Worm (Caenorhabditis elegans) whole organism, L2 larva: ENCODE data around the gene xpo-3.
A peak's percentile ranks its signal among the peaks of the same experiment; 100 is the strongest.

Experiments used
- C34F6.9 ChIP-seq: fragments of 150-350 bp; optimal IDR thresholded peaks from 2 replicates; lab custom pipeline; 2014; ENCODE audit warnings: missing biosample characterization, missing genetic modification characterization
- F13H6.1 ChIP-seq: sonication (generic microtip); optimal IDR thresholded peaks from 2 replicates; lab custom pipeline; 2016; ENCODE audit warnings: missing genetic modification characterization, missing compliant biosample characterization
- Y55F3AM.14 ChIP-seq: fragments of 200-800 bp; sonication (Bioruptor generic); optimal IDR thresholded peaks from 2 replicates; lab custom pipeline; 2018; ENCODE audit warnings: mild to moderate bottlenecking, missing genetic modification characterization, missing compliant biosample characterization
- alr-1 ChIP-seq: fragments of 150-350 bp; optimal IDR thresholded peaks from 2 replicates; lab custom pipeline; 2014; ENCODE audit warnings: missing biosample characterization, missing genetic modification characterization
- aly-2 ChIP-seq: fragments of 150-350 bp; optimal IDR thresholded peaks from 2 replicates; lab custom pipeline; 2014; ENCODE audit warnings: missing biosample characterization, missing genetic modification characterization
- ama-1 ChIP-seq: fragments of 150-350 bp; optimal IDR thresholded peaks from 2 replicates; lab custom pipeline; 2018; ENCODE audit warnings: inconsistent platforms
- blmp-1 ChIP-seq: sonication (generic microtip); optimal IDR thresholded peaks from 2 replicates; lab custom pipeline; 2017; ENCODE audit warnings: missing genetic modification characterization, mild to moderate bottlenecking, missing compliant biosample characterization, antibody characterized with exemption, moderate library complexity; ENCODE audit not compliant: insufficient read depth
- ceh-16 ChIP-seq: fragments of 150-350 bp; optimal IDR thresholded peaks from 2 replicates; lab custom pipeline; 2014; ENCODE audit warnings: missing biosample characterization, missing genetic modification characterization
- ceh-82 ChIP-seq: fragments of 150-350 bp; optimal IDR thresholded peaks from 2 replicates; lab custom pipeline; 2014; ENCODE audit warnings: missing biosample characterization, missing genetic modification characterization
- crh-2 ChIP-seq: sonication (generic microtip); optimal IDR thresholded peaks from 2 replicates; lab custom pipeline; 2017; ENCODE audit warnings: missing biosample characterization, missing genetic modification characterization
- egl-27 ChIP-seq: sonication (generic microtip); optimal IDR thresholded peaks from 3 replicates; lab custom pipeline; 2017; ENCODE audit warnings: missing biosample characterization, missing genetic modification reagents, missing genetic modification characterization
- elt-1 ChIP-seq: fragments of 150-350 bp; optimal IDR thresholded peaks from 2 replicates; lab custom pipeline; 2014; ENCODE audit warnings: missing biosample characterization, missing genetic modification characterization
- elt-3 ChIP-seq: sonication (generic microtip); optimal IDR thresholded peaks from 2 replicates; lab custom pipeline; 2017; ENCODE audit warnings: missing biosample characterization, missing genetic modification characterization
- fos-1 ChIP-seq: fragments of 150-350 bp; optimal IDR thresholded peaks from 2 replicates; lab custom pipeline; 2014; ENCODE audit warnings: missing biosample characterization, missing genetic modification characterization
- gmeb-1 ChIP-seq: fragments of 150-350 bp; optimal IDR thresholded peaks from 2 replicates; lab custom pipeline; 2014; ENCODE audit warnings: missing biosample characterization, missing genetic modification characterization
- lin-11 ChIP-seq: fragments of 150-350 bp; sonication (generic microtip); optimal IDR thresholded peaks from 2 replicates; lab custom pipeline; 2014; ENCODE audit warnings: missing biosample characterization, missing genetic modification characterization, inconsistent platforms, mixed read lengths
- lin-13 ChIP-seq: fragments of 150-350 bp; optimal IDR thresholded peaks from 2 replicates; lab custom pipeline; 2014; ENCODE audit warnings: missing biosample characterization, missing genetic modification reagents, missing genetic modification characterization
- lin-39 ChIP-seq: fragments of 150-350 bp; optimal IDR thresholded peaks from 2 replicates; lab custom pipeline; 2014; ENCODE audit warnings: missing biosample characterization, missing genetic modification reagents, missing genetic modification characterization
- lsy-2 ChIP-seq, 2 experiments: fragments of 150-350 bp in 1 of 2; sonication (generic microtip) in 1 of 2; optimal IDR thresholded peaks; 2 replicates each; lab custom pipeline; 2014 to 2017; ENCODE audit warnings: missing biosample characterization in 2 of 2, missing genetic modification characterization in 2 of 2
- mbf-1 ChIP-seq: sonication (generic microtip); optimal IDR thresholded peaks from 2 replicates; lab custom pipeline; 2017; ENCODE audit warnings: missing biosample characterization, missing genetic modification characterization
- nhr-10 ChIP-seq: sonication (generic microtip); optimal IDR thresholded peaks from 2 replicates; lab custom pipeline; 2017; ENCODE audit warnings: missing biosample characterization, missing genetic modification characterization
- nhr-12 ChIP-seq: fragments of 150-350 bp; optimal IDR thresholded peaks from 2 replicates; lab custom pipeline; 2014; ENCODE audit warnings: missing biosample characterization, missing genetic modification characterization
- nhr-129 ChIP-seq: fragments of 150-350 bp; optimal IDR thresholded peaks from 2 replicates; lab custom pipeline; 2014; ENCODE audit warnings: missing biosample characterization, missing genetic modification characterization
- nhr-21 ChIP-seq: fragments of 150-350 bp; optimal IDR thresholded peaks from 2 replicates; lab custom pipeline; 2014; ENCODE audit warnings: missing biosample characterization, missing genetic modification characterization
- nhr-23 ChIP-seq: fragments of 150-350 bp; optimal IDR thresholded peaks from 2 replicates; lab custom pipeline; 2014; ENCODE audit warnings: missing biosample characterization, missing genetic modification reagents, missing genetic modification characterization
- nhr-25 ChIP-seq: fragments of 150-350 bp; sonication (generic microtip); optimal IDR thresholded peaks from 3 replicates; lab custom pipeline; 2014; ENCODE audit warnings: missing biosample characterization, missing genetic modification characterization
- nhr-6 ChIP-seq: fragments of 150-350 bp; optimal IDR thresholded peaks from 2 replicates; lab custom pipeline; 2014; ENCODE audit warnings: missing biosample characterization, missing genetic modification characterization
- sem-4 ChIP-seq: fragments of 150-350 bp; optimal IDR thresholded peaks from 2 replicates; lab custom pipeline; 2014; ENCODE audit warnings: missing biosample characterization, missing genetic modification reagents, missing genetic modification characterization
- sma-3 ChIP-seq: sonication (generic microtip); optimal IDR thresholded peaks from 2 replicates; lab custom pipeline; 2016; ENCODE audit warnings: missing genetic modification reagents, missing genetic modification characterization, missing compliant biosample characterization
- sma-9 ChIP-seq, 2 experiments: fragments of 150-350 bp in 1 of 2; sonication (generic microtip) in 1 of 2; optimal IDR thresholded peaks; 2 replicates each; lab custom pipeline; 2014 to 2016; ENCODE audit warnings: missing genetic modification characterization in 2 of 2, mild to moderate bottlenecking in 1 of 2, missing biosample characterization in 1 of 2, missing compliant biosample characterization in 1 of 2, missing genetic modification reagents in 1 of 2, moderate library complexity in 1 of 2
- snpc-4 ChIP-seq: fragments of 150-350 bp; optimal IDR thresholded peaks from 2 replicates; lab custom pipeline; 2014; ENCODE audit warnings: missing biosample characterization, missing genetic modification characterization
- unc-55 ChIP-seq: fragments of 150-350 bp; sonication (generic microtip); optimal IDR thresholded peaks from 3 replicates; lab custom pipeline; 2014; ENCODE audit warnings: missing biosample characterization, missing genetic modification reagents, missing genetic modification characterization
- unc-62 ChIP-seq: fragments of 150-350 bp; optimal IDR thresholded peaks from 2 replicates; lab custom pipeline; 2014; ENCODE audit warnings: missing biosample characterization, missing genetic modification reagents, missing genetic modification characterization
- ztf-11 ChIP-seq: sonication (generic microtip); optimal IDR thresholded peaks from 2 replicates; lab custom pipeline; 2017; ENCODE audit warnings: missing biosample characterization, missing genetic modification characterization
- ztf-4 ChIP-seq: fragments of 150-350 bp; optimal IDR thresholded peaks from 2 replicates; lab custom pipeline; 2014; ENCODE audit warnings: missing biosample characterization, missing genetic modification characterization

xpo-3 gene

ce11 chrIV:7903359-7903758 lies 20.5 kb downstream of the xpo-3 start, which contains the start of gene C49H3.6:
TSS of gene C49H3.6 (plus strand) at chrIV:7903738.
- TF ChIP-seq snpc-4 (tag; lab: Kevin White, UChicago) (no peak), lsy-2 (tag; optimal IDR thresholded peaks at IDR 0.05; lab: Kevin White, UChicago) (peak; percentile 6 to 69), C34F6.9 (tag; lab: Kevin White, UChicago) (peak; percentile 77), alr-1 (tag; lab: Kevin White, UChicago) (no peak), nhr-129 (tag; lab: Kevin White, UChicago) (peak; percentile 74), elt-3 (tag; lab: Kevin White, UChicago) (no peak), nhr-21 (tag; lab: Kevin White, UChicago) (no peak), Y55F3AM.14 (GFP tag; lab: Kevin White, UChicago) (no peak), elt-1 (tag; lab: Kevin White, UChicago) (no peak), unc-55 (peak; percentile 52), F13H6.1 (tag; lab: Kevin White, UChicago) (peak; percentile 30), aly-2 (tag; lab: Kevin White, UChicago) (no peak), sma-9 (GFP tag; optimal IDR thresholded peaks at IDR 0.05; lab: Kevin White, UChicago) (peak; percentile 29), sma-9 (tag; optimal IDR thresholded peaks at IDR 0.05; lab: Kevin White, UChicago) (no peak), mbf-1 (tag; lab: Kevin White, UChicago) (no peak), sem-4 (tag; lab: Kevin White, UChicago) (peak; percentile 64), lin-11 (peak; percentile 1), lin-39 (tag; lab: Kevin White, UChicago) (no peak), nhr-6 (tag; lab: Kevin White, UChicago) (no peak), fos-1 (tag; lab: Kevin White, UChicago) (no peak)

ce11 chrIV:7902221-7902904 lies 21.5 kb downstream of the xpo-3 start, which contains the start of gene arp-11:
TSS of gene arp-11 (minus strand) at chrIV:7902271.
- TF ChIP-seq snpc-4 (tag; lab: Kevin White, UChicago) = peak; percentile 25
- no peak for TF ChIP-seq nhr-12 (tag; lab: Kevin White, UChicago)
- TF ChIP-seq sma-9 (GFP tag; optimal IDR thresholded peaks at IDR 0.05; lab: Kevin White, UChicago) = peak; percentile 79
- no peak for TF ChIP-seq sma-9 (tag; optimal IDR thresholded peaks at IDR 0.05; lab: Kevin White, UChicago)
- TF ChIP-seq egl-27 = peak; percentile 52
- TF ChIP-seq ztf-11 (tag; lab: Kevin White, UChicago) = no peak
- TF ChIP-seq crh-2 (tag; lab: Kevin White, UChicago) = peak; percentile 92
- peak; percentile 90 to 98 for TF ChIP-seq lsy-2 (tag; optimal IDR thresholded peaks at IDR 0.05; lab: Kevin White, UChicago)
- TF ChIP-seq sma-3 = peak; percentile 77
- TF ChIP-seq blmp-1 (tag; lab: Kevin White, UChicago) = no peak
- no peak for TF ChIP-seq ceh-16 (tag; lab: Kevin White, UChicago)
- no peak for TF ChIP-seq ceh-82 (tag; lab: Kevin White, UChicago)
- peak; percentile 88 for TF ChIP-seq C34F6.9 (tag; lab: Kevin White, UChicago)
- TF ChIP-seq elt-3 (tag; lab: Kevin White, UChicago) = no peak
- no peak for TF ChIP-seq ama-1 (lab: Kevin White, UChicago)
- TF ChIP-seq unc-55 = peak; percentile 92
- peak; percentile 69 for TF ChIP-seq F13H6.1 (tag; lab: Kevin White, UChicago)
- peak; percentile 60 for TF ChIP-seq ztf-4 (tag; lab: Kevin White, UChicago)
- peak; percentile 74 for TF ChIP-seq gmeb-1 (tag; lab: Kevin White, UChicago)
- peak; percentile 88 for TF ChIP-seq nhr-129 (tag; lab: Kevin White, UChicago)
- TF ChIP-seq lin-13 = peak; percentile 57
- peak; percentile 43 for TF ChIP-seq nhr-21 (tag; lab: Kevin White, UChicago)
- TF ChIP-seq fos-1 (tag; lab: Kevin White, UChicago) = peak; percentile 50
- TF ChIP-seq sem-4 (tag; lab: Kevin White, UChicago) = peak; percentile 70
- peak; percentile 41 for TF ChIP-seq nhr-25
- TF ChIP-seq lin-11 = peak; percentile 51
- peak; percentile 22 for TF ChIP-seq nhr-6 (tag; lab: Kevin White, UChicago)

- TF ChIP-seq mbf-1 (tag; lab: Kevin White, UChicago) = no peak
- no peak for TF ChIP-seq lin-11
- no peak for TF ChIP-seq unc-62 (GFP tag; lab: Kevin White, UChicago)
- TF ChIP-seq elt-1 (tag; lab: Kevin White, UChicago) = no peak
- TF ChIP-seq fos-1 (tag; lab: Kevin White, UChicago) = peak; percentile 89
- TF ChIP-seq sma-3 = no peak
- no peak for TF ChIP-seq lin-39 (tag; lab: Kevin White, UChicago)
- no peak for TF ChIP-seq nhr-23 (tag; lab: Kevin White, UChicago)
- TF ChIP-seq F13H6.1 (tag; lab: Kevin White, UChicago) = no peak
- no peak for TF ChIP-seq nhr-10 (tag; lab: Kevin White, UChicago)
- TF ChIP-seq crh-2 (tag; lab: Kevin White, UChicago) = peak; percentile 38
- TF ChIP-seq ztf-11 (tag; lab: Kevin White, UChicago) = no peak
Observed at ce11 chrIV:7898489-7898888, 25.3 kb downstream of the xpo-3 start.
